Fruit fly (Drosophila melanogaster) whole organism, embryonic: ENCODE measurements around the gene Dfd.

Experiments used
- ATbp ChIP-seq: fragments of 200-800 bp; sonication (Bioruptor generic); optimal IDR thresholded peaks from 2 replicates; lab custom pipeline; 2017; ENCODE audit warnings: missing biosample characterization, mild to moderate bottlenecking, missing genetic modification characterization, missing genetic modification reagents
- CG10654 ChIP-seq: fragments of 200-800 bp; sonication (Bioruptor generic); optimal IDR thresholded peaks from 2 replicates; lab custom pipeline; 2016; ENCODE audit warnings: missing biosample characterization, missing genetic modification characterization
- CG13287 ChIP-seq: fragments of 200-800 bp; sonication (Bioruptor generic); IDR thresholded peaks from 2 replicates; pipeline ENCODE4 v1.3.6; 2022; ENCODE audit warnings: missing biosample characterization, missing genetic modification characterization; ENCODE audit not compliant: partially characterized antibody
- CG14860 ChIP-seq: fragments of 200-800 bp; sonication (Bioruptor generic); IDR thresholded peaks from 3 replicates; pipeline ENCODE4 v1.3.6; 2022; ENCODE audit warnings: missing biosample characterization, missing genetic modification characterization; ENCODE audit not compliant: partially characterized antibody
- CG16779 ChIP-seq: fragments of 200-800 bp; sonication (Bioruptor generic); IDR thresholded peaks from 2 replicates; pipeline ENCODE4 v1.3.6; 2022; ENCODE audit warnings: missing biosample characterization, missing genetic modification characterization
- CG16813 ChIP-seq: fragments of 200-800 bp; sonication (Bioruptor generic); IDR thresholded peaks from 3 replicates; pipeline ENCODE4 v1.3.6; 2022; ENCODE audit warnings: missing biosample characterization, missing genetic modification characterization; ENCODE audit not compliant: partially characterized antibody
- CG17568 ChIP-seq: fragments of 200-800 bp; sonication (Bioruptor generic); optimal IDR thresholded peaks from 2 replicates; lab custom pipeline; 2018; ENCODE audit warnings: missing biosample characterization, mild to moderate bottlenecking, missing genetic modification characterization, moderate library complexity
- CG18011 ChIP-seq: fragments of 200-800 bp; sonication (Bioruptor generic); optimal IDR thresholded peaks from 2 replicates; lab custom pipeline; 2017; ENCODE audit warnings: missing biosample characterization, missing genetic modification characterization, mild to moderate bottlenecking, moderate library complexity, missing genotype
- CG18599 ChIP-seq: fragments of 200-800 bp; sonication (Bioruptor generic); optimal IDR thresholded peaks from 3 replicates; lab custom pipeline; 2017; ENCODE audit warnings: missing biosample characterization, missing genetic modification characterization, mild to moderate bottlenecking, moderate library complexity, missing genetic modification reagents
- CG18619 ChIP-seq: fragments of 200-800 bp; sonication (Bioruptor generic); optimal IDR thresholded peaks from 3 replicates; lab custom pipeline; 2017; ENCODE audit warnings: missing biosample characterization, mild to moderate bottlenecking, missing genetic modification characterization
- CG2202 ChIP-seq: fragments of 200-800 bp; sonication (Bioruptor generic); optimal IDR thresholded peaks from 2 replicates; lab custom pipeline; 2018; ENCODE audit warnings: missing biosample characterization, mild to moderate bottlenecking, missing genetic modification characterization
- CG2678 ChIP-seq: fragments of 200-800 bp; sonication (Bioruptor generic); optimal IDR thresholded peaks from 3 replicates; lab custom pipeline; 2019; ENCODE audit warnings: missing biosample characterization, mild to moderate bottlenecking, missing genetic modification characterization, moderate library complexity
- CG31365 ChIP-seq: fragments of 200-800 bp; sonication (Bioruptor generic); optimal IDR thresholded peaks from 2 replicates; lab custom pipeline; 2018; ENCODE audit warnings: missing biosample characterization, mild to moderate bottlenecking, missing genetic modification characterization
- CG3847 ChIP-seq: fragments of 200-800 bp; sonication (Bioruptor generic); IDR thresholded peaks from 2 replicates; pipeline ENCODE4 v1.3.6; 2022; ENCODE audit warnings: missing biosample characterization, missing genetic modification characterization
- CG42726 ChIP-seq: fragments of 200-800 bp; sonication (Bioruptor generic); IDR thresholded peaks from 2 replicates; pipeline ENCODE4 v1.3.6; 2022; ENCODE audit warnings: missing biosample characterization, missing genetic modification characterization; ENCODE audit not compliant: partially characterized antibody
- CG43689 ChIP-seq: fragments of 200-800 bp; sonication (Bioruptor generic); IDR thresholded peaks from 2 replicates; pipeline ENCODE4 v1.3.6; 2022; ENCODE audit warnings: missing biosample characterization, missing genetic modification characterization
- CG5245 ChIP-seq: fragments of 200-800 bp; sonication (Bioruptor generic); optimal IDR thresholded peaks from 3 replicates; lab custom pipeline; 2016; ENCODE audit warnings: missing biosample characterization, missing genetic modification characterization
- CG7357 ChIP-seq: fragments of 200-800 bp; sonication (Bioruptor generic); IDR thresholded peaks from 3 replicates; pipeline ENCODE4 v1.3.6; 2022; ENCODE audit warnings: missing biosample characterization, missing genetic modification characterization
- CG7786 ChIP-seq: fragments of 200-800 bp; sonication (Bioruptor generic); optimal IDR thresholded peaks from 2 replicates; lab custom pipeline; 2016; ENCODE audit warnings: missing biosample characterization, missing genetic modification characterization
- CG8765 ChIP-seq: fragments of 200-800 bp; sonication (Bioruptor generic); IDR thresholded peaks from 2 replicates; pipeline ENCODE4 v1.3.6; 2022; ENCODE audit warnings: missing biosample characterization, missing genetic modification characterization
- D19B ChIP-seq: fragments of 200-800 bp; sonication (Bioruptor generic); optimal IDR thresholded peaks from 2 replicates; lab custom pipeline; 2017; ENCODE audit warnings: missing biosample characterization, mild to moderate bottlenecking, missing genetic modification characterization
- Dip3 ChIP-seq: fragments of 200-800 bp; sonication (Bioruptor generic); optimal IDR thresholded peaks from 3 replicates; lab custom pipeline; 2016; ENCODE audit warnings: missing biosample characterization, missing genetic modification characterization
- Hr3 ChIP-seq: fragments of 200-800 bp; sonication (Bioruptor generic); optimal IDR thresholded peaks from 3 replicates; lab custom pipeline; 2016; ENCODE audit warnings: missing biosample characterization, missing genetic modification characterization
- Med ChIP-seq: fragments of 200-800 bp; sonication (Bioruptor generic); peaks from one replicate; lab custom pipeline; 2016; ENCODE audit warnings: missing biosample characterization, missing genetic modification characterization, mild to moderate bottlenecking, inconsistent platforms, moderate library complexity
- Mrtf ChIP-seq: fragments of 200-800 bp; sonication (Bioruptor generic); IDR thresholded peaks from 3 replicates; pipeline ENCODE4 v1.3.6; 2022; ENCODE audit warnings: missing biosample characterization, missing genetic modification characterization
- NFAT ChIP-seq: fragments of 200-800 bp; sonication (Bioruptor generic); IDR thresholded peaks from 2 replicates; pipeline ENCODE4 v1.3.6; 2022; ENCODE audit warnings: missing biosample characterization, missing genetic modification characterization
- Neu2 ChIP-seq: fragments of 200-800 bp; sonication (Bioruptor generic); optimal IDR thresholded peaks from 3 replicates; lab custom pipeline; 2016; ENCODE audit warnings: missing biosample characterization, missing genetic modification characterization, borderline replicate concordance
- Oli ChIP-seq: fragments of 200-800 bp; sonication (Bioruptor generic); optimal IDR thresholded peaks from 2 replicates; lab custom pipeline; 2018; ENCODE audit warnings: missing biosample characterization, mild to moderate bottlenecking, missing genetic modification characterization, moderate library complexity
- Side ChIP-seq: fragments of 200-800 bp; sonication (Bioruptor generic); optimal IDR thresholded peaks from 2 replicates; lab custom pipeline; 2016; ENCODE audit warnings: missing biosample characterization, missing genetic modification characterization
- Sox100B ChIP-seq: fragments of 200-800 bp; sonication (Bioruptor generic); optimal IDR thresholded peaks from 3 replicates; lab custom pipeline; 2018; ENCODE audit warnings: missing biosample characterization, mild to moderate bottlenecking, missing genetic modification characterization
- Xbp1 ChIP-seq: fragments of 200-800 bp; sonication (Bioruptor generic); optimal IDR thresholded peaks from 3 replicates; lab custom pipeline; 2016; ENCODE audit warnings: missing biosample characterization, mild to moderate bottlenecking, missing genetic modification characterization
- abd-A ChIP-seq: fragments of 200-800 bp; sonication (Bioruptor generic); optimal IDR thresholded peaks from 3 replicates; lab custom pipeline; 2019; ENCODE audit warnings: missing biosample characterization, mild to moderate bottlenecking, missing genetic modification characterization, moderate library complexity
- ap ChIP-seq: fragments of 200-800 bp; sonication (Bioruptor generic); IDR thresholded peaks from 2 replicates; pipeline ENCODE4 v1.3.6; 2022; ENCODE audit warnings: missing biosample characterization, missing genetic modification characterization
- ash1 ChIP-seq: fragments of 200-800 bp; sonication (Bioruptor generic); optimal IDR thresholded peaks from 2 replicates; lab custom pipeline; 2018; ENCODE audit warnings: missing biosample characterization, mild to moderate bottlenecking, missing genetic modification characterization
- ato ChIP-seq: fragments of 200-800 bp; sonication (Bioruptor generic); IDR thresholded peaks from 2 replicates; pipeline ENCODE4 v1.3.6; 2022; ENCODE audit warnings: missing biosample characterization, missing genetic modification characterization; ENCODE audit not compliant: partially characterized antibody
- bbx ChIP-seq: fragments of 200-800 bp; sonication (Bioruptor generic); IDR thresholded peaks from 2 replicates; pipeline ENCODE4 v1.3.6; 2022; ENCODE audit warnings: missing biosample characterization, missing genetic modification characterization; ENCODE audit not compliant: partially characterized antibody
- disco-r ChIP-seq: fragments of 200-800 bp; sonication (Bioruptor generic); optimal IDR thresholded peaks from 2 replicates; lab custom pipeline; 2016; ENCODE audit warnings: missing biosample characterization, missing genetic modification characterization
- ewg ChIP-seq: fragments of 200-800 bp; sonication (Bioruptor generic); optimal IDR thresholded peaks from 3 replicates; lab custom pipeline; 2017; ENCODE audit warnings: mild to moderate bottlenecking, missing biosample characterization, missing genetic modification reagents, missing genetic modification characterization
- ftz-f1 ChIP-seq: fragments of 200-800 bp; sonication (Bioruptor generic); optimal IDR thresholded peaks from 2 replicates; lab custom pipeline; 2016; ENCODE audit warnings: missing biosample characterization, missing genetic modification characterization
- fu2 ChIP-seq: fragments of 200-800 bp; sonication (Bioruptor generic); optimal IDR thresholded peaks from 2 replicates; lab custom pipeline; 2016; ENCODE audit warnings: missing biosample characterization, missing genetic modification characterization
- gsb ChIP-seq: fragments of 200-800 bp; sonication (Bioruptor generic); IDR thresholded peaks from 2 replicates; pipeline ENCODE4 v1.3.6; 2022; ENCODE audit warnings: missing biosample characterization, missing genetic modification characterization
- hbn ChIP-seq: fragments of 200-800 bp; sonication (Bioruptor generic); IDR thresholded peaks from 2 replicates; pipeline ENCODE4 v1.3.6; 2022; ENCODE audit warnings: missing biosample characterization, missing genetic modification characterization; ENCODE audit not compliant: partially characterized antibody
- hth ChIP-seq: fragments of >200 bp; optimal IDR thresholded peaks from 2 replicates; lab custom pipeline; 2017; ENCODE audit warnings: inconsistent platforms
- klu ChIP-seq: fragments of 200-800 bp; sonication (Bioruptor generic); IDR thresholded peaks from 2 replicates; pipeline ENCODE4 v1.3.6; 2022; ENCODE audit warnings: missing biosample characterization, missing genetic modification characterization
- kni ChIP-seq: fragments of 200-800 bp; sonication (Bioruptor generic); optimal IDR thresholded peaks from 3 replicates; lab custom pipeline; 2017; ENCODE audit warnings: mild to moderate bottlenecking, missing biosample characterization, missing genetic modification reagents, missing genetic modification characterization
- phol ChIP-seq: fragments of 200-800 bp; sonication (Bioruptor generic); optimal IDR thresholded peaks from 3 replicates; lab custom pipeline; 2018; ENCODE audit warnings: missing biosample characterization, mild to moderate bottlenecking, missing genetic modification characterization, moderate library complexity
- psq ChIP-seq: fragments of 200-800 bp; sonication (Bioruptor generic); optimal IDR thresholded peaks from 2 replicates; lab custom pipeline; 2017; ENCODE audit warnings: missing biosample characterization, missing genetic modification characterization
- repo ChIP-seq: fragments of 200-800 bp; sonication (Bioruptor generic); optimal IDR thresholded peaks from 2 replicates; lab custom pipeline; 2016; ENCODE audit warnings: missing biosample characterization, missing genetic modification characterization
- scrt ChIP-seq: fragments of 200-800 bp; sonication (Bioruptor generic); optimal IDR thresholded peaks from 2 replicates; lab custom pipeline; 2018; ENCODE audit warnings: missing biosample characterization, mild to moderate bottlenecking, missing genetic modification characterization, moderate library complexity
- sim ChIP-seq: fragments of 200-800 bp; sonication (Bioruptor generic); IDR thresholded peaks from 2 replicates; pipeline ENCODE4 v1.3.6; 2022; ENCODE audit warnings: missing biosample characterization, missing genetic modification characterization
- yki ChIP-seq: fragments of >200 bp; optimal IDR thresholded peaks from 3 replicates; lab custom pipeline; 2018

Dfd gene

dm6 chr3R:6810574-6810973 lies 18.9 kb downstream of the Dfd start (continued):
- TF ChIP-seq CG2678 (tag; lab: Kevin White, UChicago): no peak
- TF ChIP-seq NFAT (GFP tag; lab: Robert Waterston, UW): no peak
- no peak for TF ChIP-seq CG7786 (GFP tag; lab: Kevin White, UChicago)
- TF ChIP-seq kni (GFP tag; lab: Kevin White, UChicago): peak; percentile 78
- peak; percentile 56 for TF ChIP-seq Med (GFP tag; lab: Kevin White, UChicago)
- no peak for TF ChIP-seq CG13287 (GFP tag; lab: Robert Waterston, UW)
- peak; percentile 12; the same call in 1 of the 2 replicates for TF ChIP-seq CG16779 (GFP tag; lab: Robert Waterston, UW)
- no peak for TF ChIP-seq ATbp (GFP tag; lab: Kevin White, UChicago)
- TF ChIP-seq Dip3 (GFP tag; lab: Kevin White, UChicago): no peak
- no peak for TF ChIP-seq CG42726
- no peak for TF ChIP-seq hbn (GFP tag; lab: Robert Waterston, UW)
- TF ChIP-seq CG14860 (GFP tag; lab: Robert Waterston, UW): no peak
- no peak for TF ChIP-seq ash1 (GFP tag; lab: Kevin White, UChicago)
- TF ChIP-seq CG5245 (GFP tag; lab: Kevin White, UChicago): no peak
- no peak for TF ChIP-seq ato (GFP tag; lab: Robert Waterston, UW)
- TF ChIP-seq CG18619 (GFP tag; lab: Kevin White, UChicago): no peak
- no peak for TF ChIP-seq CG43689 (GFP tag; lab: Robert Waterston, UW)
- no peak for TF ChIP-seq CG7357 (GFP tag; lab: Robert Waterston, UW)
- TF ChIP-seq fu2 (GFP tag; lab: Kevin White, UChicago): no peak
- TF ChIP-seq CG10654 (GFP tag; lab: Kevin White, UChicago): no peak
- TF ChIP-seq disco-r (GFP tag; lab: Kevin White, UChicago): no peak
- no peak for TF ChIP-seq bbx (GFP tag; lab: Robert Waterston, UW)
- TF ChIP-seq ftz-f1 (GFP tag; lab: Kevin White, UChicago): no peak
- TF ChIP-seq abd-A (tag; lab: Kevin White, UChicago): peak; percentile 69
- TF ChIP-seq hth (lab: Kevin White, UChicago): no peak
- TF ChIP-seq scrt (GFP tag; lab: Kevin White, UChicago): peak; percentile 5
- no peak for TF ChIP-seq Side (GFP tag; lab: Kevin White, UChicago)
- TF ChIP-seq CG2202 (tag; lab: Kevin White, UChicago): no peak
- TF ChIP-seq ap (GFP tag; lab: Robert Waterston, UW): no peak
- TF ChIP-seq phol (tag; lab: Kevin White, UChicago): peak; percentile 79
- no peak for TF ChIP-seq Oli (tag; lab: Kevin White, UChicago)
- TF ChIP-seq CG18599 (GFP tag; lab: Kevin White, UChicago): no peak
- no peak for TF ChIP-seq CG17568
- no peak for TF ChIP-seq repo (GFP tag; lab: Kevin White, UChicago)
- TF ChIP-seq Xbp1: no peak
- TF ChIP-seq ewg (GFP tag; lab: Kevin White, UChicago): peak; percentile 31
- no peak for TF ChIP-seq sim (GFP tag; lab: Robert Waterston, UW)
- TF ChIP-seq klu (GFP tag; lab: Robert Waterston, UW): no peak
- TF ChIP-seq CG16813 (GFP tag; lab: Robert Waterston, UW): no peak
- no peak for TF ChIP-seq CG8765 (GFP tag; lab: Robert Waterston, UW)
- TF ChIP-seq gsb: no peak
- peak; percentile 25 for TF ChIP-seq Neu2 (GFP tag; lab: Kevin White, UChicago)
- peak; percentile 66 for TF ChIP-seq yki (lab: Kevin White, UChicago)
- no peak for TF ChIP-seq Sox100B (GFP tag; lab: Kevin White, UChicago)
- no peak for TF ChIP-seq Mrtf
- no peak for TF ChIP-seq psq
- peak; percentile 24 for TF ChIP-seq CG31365
- TF ChIP-seq CG18011 (GFP tag; lab: Kevin White, UChicago): no peak
- TF ChIP-seq Hr3: no peak
- TF ChIP-seq D19B: no peak
- no peak for TF ChIP-seq CG3847 (GFP tag; lab: Robert Waterston, UW)
